Worm (Caenorhabditis elegans) whole organism, L2 larva: ENCODE results near the gene T16G12.9.
A peak's percentile ranks its signal among the peaks of the same experiment; 100 is the strongest.

Experiments
- C34F6.9 ChIP-seq: fragments of 150-350 bp; optimal IDR thresholded peaks from 2 replicates; lab custom pipeline; 2014; ENCODE audit warnings: missing biosample characterization, missing genetic modification characterization
- F13H6.1 ChIP-seq: sonication (generic microtip); optimal IDR thresholded peaks from 2 replicates; lab custom pipeline; 2016; ENCODE audit warnings: missing genetic modification characterization, missing compliant biosample characterization
- blmp-1 ChIP-seq: sonication (generic microtip); optimal IDR thresholded peaks from 2 replicates; lab custom pipeline; 2017; ENCODE audit warnings: missing genetic modification characterization, mild to moderate bottlenecking, missing compliant biosample characterization, antibody characterized with exemption, moderate library complexity; ENCODE audit not compliant: insufficient read depth
- ceh-16 ChIP-seq: fragments of 150-350 bp; optimal IDR thresholded peaks from 2 replicates; lab custom pipeline; 2014; ENCODE audit warnings: missing biosample characterization, missing genetic modification characterization
- ceh-82 ChIP-seq: fragments of 150-350 bp; optimal IDR thresholded peaks from 2 replicates; lab custom pipeline; 2014; ENCODE audit warnings: missing biosample characterization, missing genetic modification characterization
- elt-3 ChIP-seq: sonication (generic microtip); optimal IDR thresholded peaks from 2 replicates; lab custom pipeline; 2017; ENCODE audit warnings: missing biosample characterization, missing genetic modification characterization
- lin-11 ChIP-seq: fragments of 150-350 bp; sonication (generic microtip); optimal IDR thresholded peaks from 2 replicates; lab custom pipeline; 2014; ENCODE audit warnings: missing biosample characterization, missing genetic modification characterization, inconsistent platforms, mixed read lengths
- lsy-2 ChIP-seq, 2 experiments: fragments of 150-350 bp in 1 of 2; sonication (generic microtip) in 1 of 2; optimal IDR thresholded peaks; 2 replicates each; lab custom pipeline; 2014 to 2017; ENCODE audit warnings: missing biosample characterization in 2 of 2, missing genetic modification characterization in 2 of 2
- mdl-1 ChIP-seq, 2 experiments: fragments of 150-350 bp in 1 of 2; sonication (generic microtip) in 1 of 2; optimal IDR thresholded peaks; 2 replicates each; lab custom pipeline; 2017; ENCODE audit warnings: missing biosample characterization in 2 of 2, missing genetic modification characterization in 2 of 2
- nhr-11 ChIP-seq: fragments of 150-350 bp; optimal IDR thresholded peaks from 2 replicates; lab custom pipeline; 2014; ENCODE audit warnings: missing biosample characterization, missing genetic modification characterization
- nhr-12 ChIP-seq: fragments of 150-350 bp; optimal IDR thresholded peaks from 2 replicates; lab custom pipeline; 2014; ENCODE audit warnings: missing biosample characterization, missing genetic modification characterization
- nhr-237 ChIP-seq: fragments of 150-350 bp; optimal IDR thresholded peaks from 2 replicates; lab custom pipeline; 2014; ENCODE audit warnings: missing biosample characterization, missing genetic modification characterization
- ztf-11 ChIP-seq: sonication (generic microtip); optimal IDR thresholded peaks from 2 replicates; lab custom pipeline; 2017; ENCODE audit warnings: missing biosample characterization, missing genetic modification characterization

ce11 chrIII:10126375-10126774 is 48.3 kb upstream of the T16G12.9 start:
- no peak for TF ChIP-seq ceh-82
- no peak for TF ChIP-seq ztf-11 (tag; lab: Kevin White, UChicago)
- no peak for TF ChIP-seq elt-3 (tag; lab: Kevin White, UChicago)
- no peak for TF ChIP-seq mdl-1 (tag; optimal IDR thresholded peaks at IDR 0.05; lab: Kevin White, UChicago)
- TF ChIP-seq blmp-1 (tag; lab: Kevin White, UChicago): no peak
- no peak for TF ChIP-seq C34F6.9 (tag; lab: Kevin White, UChicago)
- TF ChIP-seq nhr-12 (tag; lab: Kevin White, UChicago): no peak
- no peak for TF ChIP-seq F13H6.1
- no peak for TF ChIP-seq nhr-237 (tag; lab: Kevin White, UChicago)
- TF ChIP-seq ceh-16: no peak
- no peak for TF ChIP-seq lin-11 (tag; lab: Kevin White, UChicago)
- TF ChIP-seq nhr-11: no peak
- peak in 1 of 2 experiments; percentile 34 for TF ChIP-seq lsy-2 (tag; optimal IDR thresholded peaks at IDR 0.05; lab: Kevin White, UChicago)
